Fruit fly (Drosophila melanogaster) whole organism, embryonic: ENCODE data around the gene CG15040.

ENCODE experiments used
- Aef1 ChIP-seq: fragments of 200-800 bp; sonication (Bioruptor generic); IDR thresholded peaks from 3 replicates; pipeline ENCODE4 v1.3.6; 2022; ENCODE audit warnings: missing biosample characterization, missing genetic modification characterization
- Atf3 ChIP-seq: fragments of 200-800 bp; sonication (Bioruptor generic); optimal IDR thresholded peaks from 3 replicates; lab custom pipeline; 2016; ENCODE audit warnings: missing biosample characterization, missing genetic modification characterization
- B-H1 ChIP-seq: fragments of 200-800 bp; sonication (Bioruptor generic); IDR thresholded peaks from 3 replicates; pipeline ENCODE4 v1.3.6; 2022; ENCODE audit warnings: missing biosample characterization, missing genetic modification characterization
- CG10959 ChIP-seq: fragments of 200-800 bp; sonication (Bioruptor generic); IDR thresholded peaks from 2 replicates; pipeline ENCODE4 v1.3.6; 2022; ENCODE audit warnings: missing biosample characterization, missing genetic modification characterization
- CG12071 ChIP-seq: fragments of 200-800 bp; sonication (Bioruptor generic); optimal IDR thresholded peaks from 3 replicates; lab custom pipeline; 2018; ENCODE audit warnings: missing biosample characterization, mild to moderate bottlenecking, missing genetic modification characterization
- CG13624 ChIP-seq: fragments of 200-800 bp; sonication (Bioruptor generic); optimal IDR thresholded peaks from 2 replicates; lab custom pipeline; 2016; ENCODE audit warnings: missing biosample characterization, missing genetic modification characterization
- CG17912 ChIP-seq: fragments of 200-800 bp; sonication (Bioruptor generic); optimal IDR thresholded peaks from 2 replicates; lab custom pipeline; 2018; ENCODE audit warnings: missing biosample characterization, mild to moderate bottlenecking, missing genetic modification characterization
- CG18619 ChIP-seq: fragments of 200-800 bp; sonication (Bioruptor generic); optimal IDR thresholded peaks from 3 replicates; lab custom pipeline; 2017; ENCODE audit warnings: missing biosample characterization, mild to moderate bottlenecking, missing genetic modification characterization
- CG31441 ChIP-seq: fragments of 200-800 bp; sonication (Bioruptor generic); IDR thresholded peaks from 2 replicates; pipeline ENCODE4 v1.3.6; 2022; ENCODE audit warnings: missing biosample characterization, missing genetic modification characterization
- CG4360 ChIP-seq: fragments of 200-800 bp; sonication (Bioruptor generic); IDR thresholded peaks from 2 replicates; pipeline ENCODE4 v1.3.6; 2022; ENCODE audit warnings: missing biosample characterization, missing genetic modification characterization
- CG43689 ChIP-seq: fragments of 200-800 bp; sonication (Bioruptor generic); IDR thresholded peaks from 2 replicates; pipeline ENCODE4 v1.3.6; 2022; ENCODE audit warnings: missing biosample characterization, missing genetic modification characterization
- CG7839 ChIP-seq: fragments of 200-800 bp; sonication (Bioruptor generic); optimal IDR thresholded peaks from 3 replicates; lab custom pipeline; 2018; ENCODE audit warnings: missing biosample characterization, mild to moderate bottlenecking, missing genetic modification characterization, moderate library complexity
- CG8290 ChIP-seq, 3 experiments: fragments of 200-800 bp; sonication (Bioruptor generic); optimal IDR thresholded peaks; 2 replicates each; lab custom pipeline; 2016 to 2019; ENCODE audit warnings: missing biosample characterization in 3 of 3, missing genetic modification characterization in 3 of 3, mild to moderate bottlenecking in 2 of 3, moderate library complexity in 1 of 3
- CG8765 ChIP-seq: fragments of 200-800 bp; sonication (Bioruptor generic); IDR thresholded peaks from 2 replicates; pipeline ENCODE4 v1.3.6; 2022; ENCODE audit warnings: missing biosample characterization, missing genetic modification characterization
- CTCF ChIP-seq: fragments of 200-800 bp; sonication (Bioruptor generic); optimal IDR thresholded peaks from 2 replicates; lab custom pipeline; 2017; ENCODE audit warnings: missing biosample characterization, mild to moderate bottlenecking, missing genetic modification characterization, moderate library complexity
- Chrac-16 ChIP-seq: fragments of 200-800 bp; sonication (Bioruptor generic); optimal IDR thresholded peaks from 3 replicates; lab custom pipeline; 2016; ENCODE audit warnings: missing biosample characterization, missing genetic modification characterization
- D19B ChIP-seq: fragments of 200-800 bp; sonication (Bioruptor generic); optimal IDR thresholded peaks from 2 replicates; lab custom pipeline; 2017; ENCODE audit warnings: missing biosample characterization, mild to moderate bottlenecking, missing genetic modification characterization
- Dfd ChIP-seq, 2 experiments: fragments of >200 bp; optimal IDR thresholded peaks; 2 replicates each; lab custom pipeline; 2017; ENCODE audit warnings: missing biosample characterization in 2 of 2, missing genetic modification characterization in 2 of 2
- Ets65A ChIP-seq: fragments of 200-800 bp; sonication (Bioruptor generic); peaks from one replicate; lab custom pipeline; 2016; ENCODE audit warnings: missing biosample characterization, missing genetic modification characterization
- HHEX ChIP-seq: fragments of 200-800 bp; sonication (Bioruptor generic); optimal IDR thresholded peaks from 3 replicates; lab custom pipeline; 2017; ENCODE audit warnings: missing biosample characterization, mild to moderate bottlenecking, missing genetic modification characterization, missing genetic modification reagents
- Hmx ChIP-seq: fragments of 200-800 bp; sonication (Bioruptor generic); optimal IDR thresholded peaks from 2 replicates; lab custom pipeline; 2016; ENCODE audit warnings: missing biosample characterization, missing genetic modification characterization
- MESR4 ChIP-seq: fragments of 200-800 bp; sonication (Bioruptor generic); optimal IDR thresholded peaks from 2 replicates; lab custom pipeline; 2018; ENCODE audit warnings: missing biosample characterization, mild to moderate bottlenecking, missing genetic modification characterization, moderate library complexity
- Nf-YC ChIP-seq: fragments of 200-800 bp; optimal IDR thresholded peaks from 3 replicates; lab custom pipeline; 2019; ENCODE audit warnings: missing biosample characterization, mild to moderate bottlenecking, missing genetic modification characterization, moderate library complexity
- NfI ChIP-seq: fragments of 200-800 bp; sonication (Bioruptor generic); optimal IDR thresholded peaks from 3 replicates; lab custom pipeline; 2018; ENCODE audit warnings: missing biosample characterization, mild to moderate bottlenecking, missing genetic modification characterization, moderate library complexity
- Rx ChIP-seq: fragments of 200-800 bp; sonication (Bioruptor generic); IDR thresholded peaks from 2 replicates; pipeline ENCODE4 v1.3.6; 2022; ENCODE audit warnings: missing biosample characterization, missing genetic modification characterization
- Scr ChIP-seq: fragments of 200-800 bp; sonication (Bioruptor generic); IDR thresholded peaks from 2 replicates; pipeline ENCODE4 v1.3.6; 2022; ENCODE audit warnings: missing biosample characterization, missing genetic modification characterization; ENCODE audit not compliant: partially characterized antibody
- Spps ChIP-seq: fragments of 200-800 bp; sonication (Bioruptor generic); optimal IDR thresholded peaks from 2 replicates; lab custom pipeline; 2018; ENCODE audit warnings: missing biosample characterization, mild to moderate bottlenecking, missing genetic modification characterization
- YL-1 ChIP-seq: fragments of 200-800 bp; sonication (Bioruptor generic); optimal IDR thresholded peaks from 3 replicates; lab custom pipeline; 2017; ENCODE audit warnings: missing biosample characterization, mild to moderate bottlenecking, missing genetic modification characterization
- ab ChIP-seq: fragments of 200-800 bp; sonication (Bioruptor generic); optimal IDR thresholded peaks from 2 replicates; lab custom pipeline; 2016; ENCODE audit warnings: missing biosample characterization, missing genetic modification characterization
- bcd ChIP-seq: fragments of 200-800 bp; sonication (Bioruptor generic); optimal IDR thresholded peaks from 2 replicates; lab custom pipeline; 2017; ENCODE audit warnings: missing biosample characterization, mild to moderate bottlenecking, missing genetic modification characterization
- chm ChIP-seq: fragments of 200-800 bp; sonication (Bioruptor generic); IDR thresholded peaks from 2 replicates; pipeline ENCODE4 v1.3.6; 2022; ENCODE audit warnings: missing biosample characterization, missing genetic modification characterization
- ci ChIP-seq: fragments of 200-800 bp; sonication (Bioruptor generic); IDR thresholded peaks from 3 replicates; pipeline ENCODE4 v1.3.6; 2022; ENCODE audit warnings: missing biosample characterization, missing genetic modification characterization
- eve ChIP-seq, 2 experiments: fragments of >200 bp; optimal IDR thresholded peaks; 2 replicates each; lab custom pipeline; 2017; ENCODE audit warnings: missing biosample characterization in 2 of 2, missing genetic modification characterization in 2 of 2
- fd3F ChIP-seq: fragments of 200-800 bp; sonication (Bioruptor generic); optimal IDR thresholded peaks from 2 replicates; lab custom pipeline; 2018; ENCODE audit warnings: missing biosample characterization, mild to moderate bottlenecking, missing genetic modification characterization, moderate library complexity
- gce ChIP-seq: fragments of 200-800 bp; sonication (Bioruptor generic); IDR thresholded peaks from 3 replicates; pipeline ENCODE4 v1.3.6; 2022; ENCODE audit warnings: missing biosample characterization, missing genetic modification characterization
- gem ChIP-seq: fragments of 200-800 bp; sonication (Bioruptor generic); optimal IDR thresholded peaks from 2 replicates; lab custom pipeline; 2019; ENCODE audit warnings: missing biosample characterization, mild to moderate bottlenecking, missing genetic modification characterization, moderate library complexity
- ham ChIP-seq: fragments of 200-800 bp; sonication (Bioruptor generic); IDR thresholded peaks from 2 replicates; pipeline ENCODE4 v1.3.6; 2022; ENCODE audit warnings: missing biosample characterization, missing genetic modification characterization
- luna ChIP-seq: fragments of 200-800 bp; sonication (Bioruptor generic); optimal IDR thresholded peaks from 2 replicates; lab custom pipeline; 2016; ENCODE audit warnings: missing biosample characterization, missing genetic modification characterization
- nerfin-1 ChIP-seq: fragments of 200-800 bp; sonication (Bioruptor generic); optimal IDR thresholded peaks from 3 replicates; lab custom pipeline; 2019; ENCODE audit warnings: missing biosample characterization, mild to moderate bottlenecking, missing genetic modification characterization, moderate library complexity
- nmo ChIP-seq: fragments of 200-800 bp; sonication (Bioruptor generic); optimal IDR thresholded peaks from 2 replicates; lab custom pipeline; 2018; ENCODE audit warnings: missing biosample characterization, mild to moderate bottlenecking, missing genetic modification characterization, moderate library complexity
- pan ChIP-seq, 4 experiments: fragments of >200 bp in 3 of 4; fragments of 200-800 bp in 1 of 4; sonication (Bioruptor generic) in 1 of 4; optimal IDR thresholded peaks in 3 of 4; IDR thresholded peaks in 1 of 4; 2 replicates each; pipeline versions ENCODE4 v1.3.6 to Lab custom; 2017 to 2022; ENCODE audit warnings: missing biosample characterization in 2 of 4, missing genetic modification characterization in 2 of 4, mixed read lengths in 1 of 4
- sc ChIP-seq, 3 experiments: fragments of >200 bp in 2 of 3; fragments of 200-800 bp in 1 of 3; sonication (Bioruptor generic) in 1 of 3; optimal IDR thresholded peaks; 2 replicates in 2 of 3; 3 replicates in 1 of 3; lab custom pipeline; 2017; ENCODE audit warnings: mild to moderate bottlenecking in 1 of 3, missing biosample characterization in 1 of 3, missing genetic modification characterization in 1 of 3, missing genetic modification reagents in 1 of 3
- slbo ChIP-seq: fragments of 200-800 bp; sonication (Bioruptor generic); IDR thresholded peaks from 2 replicates; pipeline ENCODE4 v1.3.6; 2022; ENCODE audit warnings: missing biosample characterization, missing genetic modification characterization
- slou ChIP-seq: fragments of 200-800 bp; sonication (Bioruptor generic); optimal IDR thresholded peaks from 3 replicates; lab custom pipeline; 2016; ENCODE audit warnings: missing biosample characterization, missing genetic modification characterization
- sna ChIP-seq: fragments of 200-800 bp; sonication (Bioruptor generic); IDR thresholded peaks from 2 replicates; pipeline ENCODE4 v1.3.6; 2022; ENCODE audit warnings: missing biosample characterization, missing genetic modification characterization; ENCODE audit not compliant: partially characterized antibody
- tio ChIP-seq: fragments of 200-800 bp; sonication (Bioruptor generic); optimal IDR thresholded peaks from 2 replicates; lab custom pipeline; 2017; ENCODE audit warnings: missing biosample characterization, missing genetic modification characterization, inconsistent platforms
- tna ChIP-seq: fragments of 200-800 bp; sonication (Bioruptor generic); IDR thresholded peaks from 2 replicates; pipeline ENCODE4 v1.3.6; 2022; ENCODE audit warnings: missing biosample characterization, missing genetic modification characterization; ENCODE audit not compliant: partially characterized antibody

The CG15040 gene

DNA sequence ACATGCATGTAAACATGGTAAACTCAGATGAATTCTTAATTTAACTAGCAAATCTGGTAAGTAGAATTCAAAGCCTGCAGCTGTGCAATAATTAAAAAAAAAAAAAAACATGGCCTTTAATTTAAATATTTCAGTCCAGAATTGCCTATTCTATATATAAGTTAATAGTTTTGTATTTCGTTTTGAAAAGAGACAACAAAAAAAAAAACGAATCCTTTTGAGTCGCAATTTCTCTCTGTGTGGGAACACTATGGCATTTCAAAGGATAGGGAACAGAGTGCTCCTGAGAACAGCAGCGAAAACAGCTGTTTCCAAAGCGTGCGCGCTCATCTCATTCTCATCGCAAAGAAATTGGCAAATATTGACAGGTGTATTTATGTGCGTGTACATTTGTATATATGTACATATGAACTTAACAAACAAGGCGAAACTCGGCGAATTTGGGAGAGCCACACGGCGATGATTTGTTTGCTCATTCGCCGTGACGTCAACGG, 28.4 kb upstream of the CG15040 start (continued):
- TF ChIP-seq tio (GFP tag; lab: Kevin White, UChicago) (no peak), CG8765 (GFP tag; lab: Robert Waterston, UW) (peak; percentile 24; the same call in 1 of the 2 replicates), CG12071 (GFP tag; lab: Kevin White, UChicago) (peak; percentile 64)

DNA sequence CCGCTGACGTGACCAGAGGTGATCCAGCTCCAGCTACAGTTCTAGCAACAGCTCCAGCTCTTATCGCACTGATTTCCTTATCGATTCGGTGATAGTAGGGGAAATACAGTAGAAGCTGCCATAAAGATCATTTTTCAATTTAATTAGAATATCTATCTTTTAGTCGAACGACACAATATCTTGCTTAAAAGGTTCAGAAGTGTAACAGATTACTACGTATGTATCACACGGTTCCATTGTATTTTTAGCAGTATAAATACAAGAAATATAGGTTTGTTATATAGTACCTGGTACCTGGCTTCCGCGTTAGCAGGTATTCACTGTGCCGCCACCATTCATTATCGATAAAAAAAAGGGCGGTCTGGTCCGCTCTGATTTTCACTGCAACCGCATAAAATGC, 27.5 kb upstream of the CG15040 start:
- TF ChIP-seq Aef1 (GFP tag; lab: Robert Waterston, UW) (no peak; the same call in 1 of the 3 replicates), tna (GFP tag; lab: Robert Waterston, UW) (no peak), nmo (GFP tag; lab: Kevin White, UChicago) (peak; percentile 86), slbo (GFP tag; lab: Robert Waterston, UW) (peak; percentile 70; the same call in 1 of the 2 replicates), pan (optimal IDR thresholded peaks at IDR 0.05; lab: Kevin White, UChicago) (no peak), pan (GFP tag; optimal IDR thresholded peaks at IDR 0.05 in 1 of 2, IDR thresholded peaks at IDR 0.05 in 1 of 2) (peak in 1 of 2 experiments; percentile 84), D19B (GFP tag; lab: Kevin White, UChicago) (peak; percentile 58), chm (GFP tag; lab: Robert Waterston, UW) (peak; percentile 70; the same call in 1 of the 2 replicates), HHEX (peak; percentile 78), Nf-YC (tag; lab: Kevin White, UChicago) (peak; percentile 54), Ets65A (GFP tag; lab: Kevin White, UChicago) (peak; percentile 28), ham (GFP tag; lab: Robert Waterston, UW) (no peak), sna (no peak), Dfd (GFP tag; optimal IDR thresholded peaks at IDR 0.05; lab: Kevin White, UChicago) (no peak), NfI (GFP tag; lab: Kevin White, UChicago) (peak; percentile 78), luna (no peak), CG18619 (GFP tag; lab: Kevin White, UChicago) (peak; percentile 72), gem (tag; lab: Kevin White, UChicago) (peak; percentile 89), MESR4 (GFP tag; lab: Kevin White, UChicago) (peak; percentile 20), fd3F (GFP tag; lab: Kevin White, UChicago) (peak; percentile 67), gce (peak; percentile 79; the same call in 2 of the 3 replicates), ci (GFP tag; lab: Robert Waterston, UW) (peak; percentile 88), Hmx (GFP tag; lab: Kevin White, UChicago) (peak; percentile 52), CG43689 (peak; percentile 44; the same call in 1 of the 2 replicates), CG8290 (GFP tag; optimal IDR thresholded peaks at IDR 0.05; lab: Kevin White, UChicago) (peak; percentile 60), CG8290 (tag; optimal IDR thresholded peaks at IDR 0.05; lab: Kevin White, UChicago) (peak in 1 of 2 experiments; percentile 89), Atf3 (GFP tag; lab: Kevin White, UChicago) (peak; percentile 59), bcd (GFP tag; lab: Kevin White, UChicago) (peak; percentile 77), slou (no peak), YL-1 (GFP tag; lab: Kevin White, UChicago) (peak; percentile 15), sc (optimal IDR thresholded peaks at IDR 0.05; lab: Kevin White, UChicago) (no peak), sc (GFP tag; optimal IDR thresholded peaks at IDR 0.05; lab: Kevin White, UChicago) (peak; percentile 65), CG10959 (GFP tag; lab: Robert Waterston, UW) (peak; percentile 62), CG17912 (GFP tag; lab: Kevin White, UChicago) (peak; percentile 75), eve (GFP tag; optimal IDR thresholded peaks at IDR 0.05; lab: Kevin White, UChicago) (no peak), CG31441 (peak; percentile 80), Scr (GFP tag; lab: Robert Waterston, UW) (no peak), CG7839 (tag; lab: Kevin White, UChicago) (peak; percentile 58), CG13624 (GFP tag; lab: Kevin White, UChicago) (peak; percentile 16), Rx (peak; percentile 49; the same call in 1 of the 2 replicates), nerfin-1 (tag; lab: Kevin White, UChicago) (peak; percentile 81), Chrac-16 (peak; percentile 77), ab (GFP tag; lab: Kevin White, UChicago) (no peak), CTCF (GFP tag; lab: Kevin White, UChicago) (peak; percentile 52), Spps (peak; percentile 44), CG4360 (GFP tag; lab: Robert Waterston, UW) (0 out of 2 replicates have a peak, but pooled peaks have one; percentile 33), B-H1 (GFP tag; lab: Robert Waterston, UW) (peak; percentile 70)
